Fruit fly (Drosophila melanogaster) whole organism, embryonic: Measurements from ENCODE around the gene smid.
A peak's percentile ranks its signal among the peaks of the same experiment; 100 is the strongest.

ENCODE experiments used
- Abd-B ChIP-seq: fragments of 200-800 bp; sonication (Bioruptor generic); optimal IDR thresholded peaks from 2 replicates; lab custom pipeline; 2018; ENCODE audit warnings: missing biosample characterization, mild to moderate bottlenecking, missing genetic modification characterization, moderate library complexity
- Ada2b ChIP-seq: fragments of 200-800 bp; sonication (Bioruptor generic); IDR thresholded peaks from 2 replicates; pipeline ENCODE4 v1.3.6; 2022; ENCODE audit warnings: missing biosample characterization, missing genetic modification characterization
- Antp ChIP-seq: fragments of 200-800 bp; sonication (Bioruptor generic); optimal IDR thresholded peaks from 3 replicates; lab custom pipeline; 2016; ENCODE audit warnings: missing biosample characterization, missing genetic modification characterization
- BEAF-32 ChIP-seq: fragments of 200-800 bp; sonication (Bioruptor generic); optimal IDR thresholded peaks from 3 replicates; lab custom pipeline; 2017; ENCODE audit warnings: missing biosample characterization, missing genetic modification characterization, mild to moderate bottlenecking, moderate library complexity, missing genetic modification reagents
- Blimp-1 ChIP-seq: fragments of 200-800 bp; sonication (Bioruptor generic); optimal IDR thresholded peaks from 3 replicates; lab custom pipeline; 2018; ENCODE audit warnings: missing biosample characterization, missing genetic modification characterization, mild to moderate bottlenecking, moderate library complexity, missing genetic modification reagents
- CG10366 ChIP-seq: fragments of 200-800 bp; sonication (Bioruptor generic); IDR thresholded peaks from 2 replicates; pipeline ENCODE4 v1.3.6; 2022; ENCODE audit warnings: missing biosample characterization, missing genetic modification characterization
- CG12071 ChIP-seq: fragments of 200-800 bp; sonication (Bioruptor generic); optimal IDR thresholded peaks from 3 replicates; lab custom pipeline; 2018; ENCODE audit warnings: missing biosample characterization, mild to moderate bottlenecking, missing genetic modification characterization
- CG12104 ChIP-seq: fragments of 200-800 bp; sonication (Bioruptor generic); optimal IDR thresholded peaks from 3 replicates; lab custom pipeline; 2016; ENCODE audit warnings: missing biosample characterization, missing genetic modification characterization
- CG15514 ChIP-seq: fragments of 200-800 bp; sonication (Bioruptor generic); optimal IDR thresholded peaks from 3 replicates; lab custom pipeline; 2017; ENCODE audit warnings: missing biosample characterization, missing genetic modification characterization, mild to moderate bottlenecking, moderate library complexity, missing genetic modification reagents
- CG17912 ChIP-seq: fragments of 200-800 bp; sonication (Bioruptor generic); optimal IDR thresholded peaks from 2 replicates; lab custom pipeline; 2018; ENCODE audit warnings: missing biosample characterization, mild to moderate bottlenecking, missing genetic modification characterization
- CG18599 ChIP-seq: fragments of 200-800 bp; sonication (Bioruptor generic); optimal IDR thresholded peaks from 3 replicates; lab custom pipeline; 2017; ENCODE audit warnings: missing biosample characterization, missing genetic modification characterization, mild to moderate bottlenecking, moderate library complexity, missing genetic modification reagents
- CG2116 ChIP-seq: fragments of 200-800 bp; sonication (Bioruptor generic); optimal IDR thresholded peaks from 3 replicates; lab custom pipeline; 2018; ENCODE audit warnings: missing biosample characterization, mild to moderate bottlenecking, missing genetic modification characterization
- CG6175 ChIP-seq: fragments of 200-800 bp; sonication (Bioruptor generic); IDR thresholded peaks from 3 replicates; pipeline ENCODE4 v1.3.6; 2022; ENCODE audit warnings: missing biosample characterization, missing genetic modification characterization
- CG7357 ChIP-seq: fragments of 200-800 bp; sonication (Bioruptor generic); IDR thresholded peaks from 3 replicates; pipeline ENCODE4 v1.3.6; 2022; ENCODE audit warnings: missing biosample characterization, missing genetic modification characterization
- CG7372 ChIP-seq: fragments of 200-800 bp; sonication (Bioruptor generic); IDR thresholded peaks from 2 replicates; pipeline ENCODE4 v1.3.6; 2022; ENCODE audit warnings: missing biosample characterization, missing genetic modification characterization
- CG7928 ChIP-seq: fragments of 200-800 bp; sonication (Bioruptor generic); optimal IDR thresholded peaks from 2 replicates; lab custom pipeline; 2017; ENCODE audit warnings: missing biosample characterization, mild to moderate bottlenecking, missing genetic modification characterization
- Camta ChIP-seq: fragments of 200-800 bp; sonication (Bioruptor generic); optimal IDR thresholded peaks from 2 replicates; lab custom pipeline; 2016; ENCODE audit warnings: missing biosample characterization, missing genetic modification characterization
- Chrac-16 ChIP-seq: fragments of 200-800 bp; sonication (Bioruptor generic); optimal IDR thresholded peaks from 3 replicates; lab custom pipeline; 2016; ENCODE audit warnings: missing biosample characterization, missing genetic modification characterization
- CoRest ChIP-seq: fragments of 200-800 bp; sonication (Bioruptor generic); optimal IDR thresholded peaks from 3 replicates; lab custom pipeline; 2018; ENCODE audit warnings: missing biosample characterization, mild to moderate bottlenecking, missing genetic modification characterization, moderate library complexity
- CrebB ChIP-seq: fragments of 200-800 bp; sonication (Bioruptor generic); optimal IDR thresholded peaks from 3 replicates; lab custom pipeline; 2018; ENCODE audit warnings: missing biosample characterization, mild to moderate bottlenecking, missing genetic modification characterization
- Dad ChIP-seq: fragments of 200-800 bp; sonication (Bioruptor generic); optimal IDR thresholded peaks from 3 replicates; lab custom pipeline; 2016; ENCODE audit warnings: missing biosample characterization, missing genetic modification characterization
- E2f2 ChIP-seq: fragments of 200-800 bp; sonication (Bioruptor generic); IDR thresholded peaks from 2 replicates; pipeline ENCODE4 v1.3.6; 2022; ENCODE audit warnings: missing biosample characterization, missing genetic modification characterization
- ERR ChIP-seq: fragments of 200-800 bp; sonication (Bioruptor generic); optimal IDR thresholded peaks from 2 replicates; lab custom pipeline; 2016; ENCODE audit warnings: missing biosample characterization, missing genetic modification characterization
- H15 ChIP-seq: fragments of 200-800 bp; sonication (Bioruptor generic); IDR thresholded peaks from 3 replicates; pipeline ENCODE4 v1.3.6; 2022; ENCODE audit warnings: missing biosample characterization, missing genetic modification characterization
- Hr39 ChIP-seq: fragments of >200 bp; optimal IDR thresholded peaks from 2 replicates; lab custom pipeline; 2017
- Hr51 ChIP-seq, 2 experiments: fragments of 200-800 bp; sonication (Bioruptor generic); optimal IDR thresholded peaks; 2 replicates in 1 of 2; 3 replicates in 1 of 2; lab custom pipeline; 2016 to 2018; ENCODE audit warnings: missing biosample characterization in 2 of 2, missing genetic modification characterization in 2 of 2, mild to moderate bottlenecking in 1 of 2, moderate library complexity in 1 of 2
- MESR4 ChIP-seq: fragments of 200-800 bp; sonication (Bioruptor generic); optimal IDR thresholded peaks from 2 replicates; lab custom pipeline; 2018; ENCODE audit warnings: missing biosample characterization, mild to moderate bottlenecking, missing genetic modification characterization, moderate library complexity
- Mad ChIP-seq: fragments of 200-800 bp; sonication (Bioruptor generic); optimal IDR thresholded peaks from 2 replicates; lab custom pipeline; 2016; ENCODE audit warnings: missing biosample characterization, missing genetic modification characterization
- Mrtf ChIP-seq: fragments of 200-800 bp; sonication (Bioruptor generic); IDR thresholded peaks from 3 replicates; pipeline ENCODE4 v1.3.6; 2022; ENCODE audit warnings: missing biosample characterization, missing genetic modification characterization
- Nf-YA ChIP-seq: fragments of 200-800 bp; sonication (Bioruptor generic); IDR thresholded peaks from 2 replicates; pipeline ENCODE4 v1.3.6; 2022; ENCODE audit warnings: missing biosample characterization, missing genetic modification characterization
- Pdp1 ChIP-seq, 2 experiments: fragments of 200-800 bp; sonication (Bioruptor generic); optimal IDR thresholded peaks; 3 replicates each; lab custom pipeline; 2016; ENCODE audit warnings: missing biosample characterization in 2 of 2, missing genetic modification characterization in 2 of 2, mild to moderate bottlenecking in 1 of 2, moderate library complexity in 1 of 2
- Sin3A ChIP-seq: fragments of >200 bp; optimal IDR thresholded peaks from 2 replicates; lab custom pipeline; 2018
- al ChIP-seq: fragments of 200-800 bp; sonication (Bioruptor generic); IDR thresholded peaks from 2 replicates; pipeline ENCODE4 v1.3.6; 2022; ENCODE audit warnings: missing biosample characterization, missing genetic modification characterization
- cad ChIP-seq: fragments of >200 bp; optimal IDR thresholded peaks from 2 replicates; lab custom pipeline; 2017; ENCODE audit warnings: missing biosample characterization, missing genetic modification characterization
- chn ChIP-seq: fragments of 200-800 bp; sonication (Bioruptor generic); optimal IDR thresholded peaks from 2 replicates; lab custom pipeline; 2016; ENCODE audit warnings: missing biosample characterization, missing genetic modification characterization
- crol ChIP-seq: fragments of 200-800 bp; sonication (Bioruptor generic); IDR thresholded peaks from 2 replicates; pipeline ENCODE4 v1.3.6; 2022; ENCODE audit warnings: missing biosample characterization, missing genetic modification characterization
- da ChIP-seq: fragments of 200-800 bp; sonication (Bioruptor generic); optimal IDR thresholded peaks from 2 replicates; lab custom pipeline; 2016; ENCODE audit warnings: missing biosample characterization, missing genetic modification characterization
- dm ChIP-seq: fragments of 200-800 bp; sonication (Bioruptor generic); optimal IDR thresholded peaks from 3 replicates; lab custom pipeline; 2016; ENCODE audit warnings: missing biosample characterization, missing genetic modification characterization
- gem ChIP-seq: fragments of 200-800 bp; sonication (Bioruptor generic); optimal IDR thresholded peaks from 2 replicates; lab custom pipeline; 2019; ENCODE audit warnings: missing biosample characterization, mild to moderate bottlenecking, missing genetic modification characterization, moderate library complexity
- grau ChIP-seq: fragments of 200-800 bp; optimal IDR thresholded peaks from 3 replicates; lab custom pipeline; 2019; ENCODE audit warnings: missing biosample characterization, mild to moderate bottlenecking, missing genetic modification characterization, moderate library complexity
- luna ChIP-seq: fragments of 200-800 bp; sonication (Bioruptor generic); optimal IDR thresholded peaks from 2 replicates; lab custom pipeline; 2016; ENCODE audit warnings: missing biosample characterization, missing genetic modification characterization
- phol ChIP-seq: fragments of 200-800 bp; sonication (Bioruptor generic); optimal IDR thresholded peaks from 3 replicates; lab custom pipeline; 2018; ENCODE audit warnings: missing biosample characterization, mild to moderate bottlenecking, missing genetic modification characterization, moderate library complexity
- prd ChIP-seq, 3 experiments: fragments of >200 bp in 2 of 3; fragments of 200-800 bp in 1 of 3; sonication (Bioruptor generic) in 1 of 3; optimal IDR thresholded peaks in 2 of 3; IDR thresholded peaks in 1 of 3; 2 replicates in 2 of 3; 3 replicates in 1 of 3; pipeline versions ENCODE4 v1.3.6 to Lab custom; 2017 to 2022; ENCODE audit warnings: missing biosample characterization in 1 of 3, missing genetic modification characterization in 1 of 3
- pros ChIP-seq: fragments of 200-800 bp; sonication (Bioruptor generic); optimal IDR thresholded peaks from 3 replicates; lab custom pipeline; 2019; ENCODE audit warnings: missing biosample characterization, mild to moderate bottlenecking, missing genetic modification characterization, moderate library complexity
- rib ChIP-seq: fragments of 200-800 bp; sonication (Bioruptor generic); IDR thresholded peaks from 2 replicates; pipeline ENCODE4 v1.3.6; 2022; ENCODE audit warnings: missing biosample characterization, missing genetic modification characterization
- sd ChIP-seq: fragments of 200-800 bp; sonication (Bioruptor generic); optimal IDR thresholded peaks from 3 replicates; lab custom pipeline; 2018; ENCODE audit warnings: missing biosample characterization, mild to moderate bottlenecking, missing genetic modification characterization, moderate library complexity
- slbo ChIP-seq: fragments of 200-800 bp; sonication (Bioruptor generic); IDR thresholded peaks from 2 replicates; pipeline ENCODE4 v1.3.6; 2022; ENCODE audit warnings: missing biosample characterization, missing genetic modification characterization
- stc ChIP-seq: fragments of 200-800 bp; sonication (Bioruptor generic); IDR thresholded peaks from 2 replicates; pipeline ENCODE4 v1.3.6; 2022; ENCODE audit warnings: missing biosample characterization, missing genetic modification characterization
- stwl ChIP-seq: fragments of 200-800 bp; sonication (Bioruptor generic); optimal IDR thresholded peaks from 3 replicates; lab custom pipeline; 2018; ENCODE audit warnings: missing biosample characterization, mild to moderate bottlenecking, missing genetic modification characterization, moderate library complexity
- wor ChIP-seq: fragments of 200-800 bp; sonication (Bioruptor generic); IDR thresholded peaks from 2 replicates; pipeline ENCODE4 v1.3.6; 2022; ENCODE audit warnings: missing biosample characterization, missing genetic modification characterization
- yki ChIP-seq: fragments of >200 bp; optimal IDR thresholded peaks from 3 replicates; lab custom pipeline; 2018

The smid gene

dm6 chr3L:7360324-7360852 is 21.0 kb upstream of the smid start, which contains the start of gene Sec63 (continued):
- peak; percentile 100 for TF ChIP-seq CG15514
- TF ChIP-seq CoRest (tag; lab: Kevin White, UChicago) = peak; percentile 34
- TF ChIP-seq CG7928 (GFP tag; lab: Kevin White, UChicago) = no peak
- TF ChIP-seq prd (optimal IDR thresholded peaks at IDR 0.05; lab: Kevin White, UChicago) = no peak
- TF ChIP-seq prd (GFP tag; IDR thresholded peaks at IDR 0.05; lab: Robert Waterston, UW) = peak; percentile 77
- peak; percentile 35; the same call in 1 of the 2 replicates for TF ChIP-seq CG10366 (GFP tag; lab: Robert Waterston, UW)
- no peak for TF ChIP-seq rib (GFP tag; lab: Robert Waterston, UW)
- peak; percentile 36 for TF ChIP-seq Abd-B (GFP tag; lab: Kevin White, UChicago)
- peak; percentile 35 for TF ChIP-seq Antp
- TF ChIP-seq sd (tag; lab: Kevin White, UChicago) = peak; percentile 19
- no peak for TF ChIP-seq da (GFP tag; lab: Kevin White, UChicago)
- TF ChIP-seq E2f2 = peak; percentile 53; the same call in 1 of the 2 replicates
- TF ChIP-seq chn = peak; percentile 57
- no peak for TF ChIP-seq Nf-YA
- TF ChIP-seq Dad = peak; percentile 51
- no peak for TF ChIP-seq cad
- peak; percentile 78 for TF ChIP-seq CG2116 (GFP tag; lab: Kevin White, UChicago)
- TF ChIP-seq Hr51 (GFP tag; optimal IDR thresholded peaks at IDR 0.05; lab: Kevin White, UChicago) = peak; percentile 47 to 49
- TF ChIP-seq MESR4 (GFP tag; lab: Kevin White, UChicago) = peak; percentile 83
- TF ChIP-seq ERR (GFP tag; lab: Kevin White, UChicago) = no peak
- TF ChIP-seq Camta (GFP tag; lab: Kevin White, UChicago) = no peak
- peak; percentile 78 for TF ChIP-seq slbo (GFP tag; lab: Robert Waterston, UW)
- TF ChIP-seq Mrtf (GFP tag; lab: Robert Waterston, UW) = no peak
- 0 out of 3 replicates have a peak, but pooled peaks have one; percentile 24 for TF ChIP-seq CG7357 (GFP tag; lab: Robert Waterston, UW)
- no peak for TF ChIP-seq CG12071 (GFP tag; lab: Kevin White, UChicago)
- TF ChIP-seq CG12104 (GFP tag; lab: Kevin White, UChicago) = no peak
- TF ChIP-seq BEAF-32 (GFP tag; lab: Kevin White, UChicago) = peak; percentile 84
- peak; percentile 59 for TF ChIP-seq Sin3A (lab: Kevin White, UChicago)
- TF ChIP-seq pros (GFP tag; lab: Kevin White, UChicago) = no peak
- TF ChIP-seq yki (lab: Kevin White, UChicago) = no peak
- TF ChIP-seq grau (tag; lab: Kevin White, UChicago) = peak; percentile 53
- peak; percentile 82 for TF ChIP-seq phol (tag; lab: Kevin White, UChicago)
- no peak for TF ChIP-seq CrebB (tag; lab: Kevin White, UChicago)
- no peak for TF ChIP-seq Blimp-1 (GFP tag; lab: Kevin White, UChicago)
- peak; percentile 90 for TF ChIP-seq stwl (tag; lab: Kevin White, UChicago)
- no peak for TF ChIP-seq Hr39 (lab: Kevin White, UChicago)
- no peak for TF ChIP-seq wor (GFP tag; lab: Robert Waterston, UW)
- peak; percentile 63; the same call in 2 of the 3 replicates for TF ChIP-seq H15 (GFP tag; lab: Robert Waterston, UW)
- TF ChIP-seq CG7372 (GFP tag; lab: Robert Waterston, UW) = peak; percentile 43; the same call in 1 of the 2 replicates
- TF ChIP-seq luna (GFP tag; lab: Kevin White, UChicago) = peak; percentile 22
- TF ChIP-seq CG6175 (GFP tag; lab: Robert Waterston, UW) = no peak
- no peak for TF ChIP-seq Mad (GFP tag; lab: Kevin White, UChicago)
- TF ChIP-seq CG18599 (GFP tag; lab: Kevin White, UChicago) = peak; percentile 62
- TF ChIP-seq Pdp1 (GFP tag; optimal IDR thresholded peaks at IDR 0.05; lab: Kevin White, UChicago) = peak; percentile 5 to 11
- peak; percentile 71 for TF ChIP-seq gem (tag; lab: Kevin White, UChicago)
- TF ChIP-seq Chrac-16 (GFP tag; lab: Kevin White, UChicago) = peak; percentile 38
- peak; percentile 62 for TF ChIP-seq al (GFP tag; lab: Robert Waterston, UW)
- TF ChIP-seq Ada2b = 0 out of 2 replicates have a peak, but pooled peaks have one; percentile 4
- peak; percentile 72 for TF ChIP-seq dm (GFP tag; lab: Kevin White, UChicago)
- TF ChIP-seq crol (GFP tag; lab: Robert Waterston, UW) = peak; percentile 56
- peak; percentile 28 for TF ChIP-seq CG17912
- 0 out of 2 replicates have a peak, but pooled peaks have one; percentile 18 for TF ChIP-seq stc (GFP tag; lab: Robert Waterston, UW)
